Worm (Caenorhabditis elegans): ENCODE results near the gene rhr-1.

ce11 chrV:5392993-5393628, 34.8 kb upstream of the rhr-1 start, which contains the start of gene C35A11.4:
- TF ChIP-seq nhr-237 (tag; optimal IDR thresholded peaks at IDR 0.05) (no peak), ama-1 (optimal IDR thresholded peaks at IDR 0.05) (no peak)
